Fruit fly (Drosophila melanogaster) whole organism, larva: ENCODE measurements around the gene CG6696.

Source experiments
- noc ChIP-seq: fragments of 200-800 bp; sonication (Bioruptor generic); optimal IDR thresholded peaks from 3 replicates; lab custom pipeline; 2019; ENCODE audit warnings: missing biosample characterization, mild to moderate bottlenecking, missing genetic modification characterization, moderate library complexity

The CG6696 gene

DNA sequence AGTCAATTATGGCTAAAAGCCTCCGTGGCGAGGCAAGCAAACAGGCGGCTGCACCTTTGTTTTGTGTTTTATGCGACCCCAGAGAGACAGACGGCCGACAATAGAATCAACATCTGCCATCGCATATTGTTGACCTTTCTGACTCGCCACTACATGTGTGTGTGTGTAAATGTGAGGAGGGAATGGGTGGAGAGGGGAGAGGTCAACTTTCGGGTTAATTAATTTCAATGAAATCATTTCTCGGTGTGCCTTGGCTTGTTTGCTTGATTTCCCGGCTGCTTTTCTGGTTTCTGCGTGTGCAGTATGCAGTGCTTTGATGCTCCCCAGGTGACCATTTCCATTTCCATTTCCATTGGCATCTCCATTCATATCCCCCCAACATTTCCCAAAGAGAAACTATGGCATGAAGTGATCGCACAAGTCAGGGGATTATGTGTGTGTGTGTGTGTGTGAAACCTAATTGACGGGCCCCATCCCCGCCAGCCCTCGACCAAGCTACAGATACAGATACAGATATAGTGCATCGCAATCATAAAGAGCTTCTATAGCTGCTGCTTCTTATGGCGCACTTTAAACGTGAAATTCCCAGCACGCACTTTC lies 18.8 kb downstream of the CG6696 start:
- TF ChIP-seq noc (tag; lab: Kevin White, UChicago) = no peak

DNA sequence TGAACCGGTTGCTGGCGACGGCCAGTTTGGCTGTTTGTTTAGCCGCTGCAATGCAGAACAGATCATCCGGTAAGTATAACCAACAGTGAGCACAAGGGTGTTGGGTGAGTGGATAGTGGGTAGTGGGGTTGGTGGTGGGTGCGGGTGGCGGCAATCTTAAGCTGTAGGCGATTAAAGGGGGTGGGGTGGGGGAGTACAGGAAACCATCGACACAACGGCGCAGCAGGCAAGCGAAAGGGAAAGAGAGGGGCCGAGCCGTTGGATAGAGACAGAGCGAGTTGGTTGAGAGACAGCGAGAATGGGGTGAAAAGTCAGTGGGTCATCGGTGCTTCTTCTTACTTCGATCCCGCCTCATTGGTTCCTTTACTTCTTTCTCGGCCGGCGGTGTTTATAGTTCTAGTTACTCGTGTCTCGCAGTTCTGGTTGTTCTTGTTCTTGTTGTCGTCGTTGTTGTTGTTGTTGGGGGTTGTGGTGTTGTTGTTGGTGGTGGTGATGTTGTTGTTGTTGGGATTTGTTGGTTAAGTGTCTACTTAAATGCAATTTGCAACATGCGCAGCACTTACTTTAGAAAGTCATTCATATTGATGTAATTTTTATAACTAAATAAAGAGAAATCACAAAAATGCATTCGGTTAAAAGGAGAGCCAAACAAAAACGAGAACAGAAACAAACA lies 25.5 kb downstream of the CG6696 start:
- no peak for TF ChIP-seq noc (tag; lab: Kevin White, UChicago)

DNA sequence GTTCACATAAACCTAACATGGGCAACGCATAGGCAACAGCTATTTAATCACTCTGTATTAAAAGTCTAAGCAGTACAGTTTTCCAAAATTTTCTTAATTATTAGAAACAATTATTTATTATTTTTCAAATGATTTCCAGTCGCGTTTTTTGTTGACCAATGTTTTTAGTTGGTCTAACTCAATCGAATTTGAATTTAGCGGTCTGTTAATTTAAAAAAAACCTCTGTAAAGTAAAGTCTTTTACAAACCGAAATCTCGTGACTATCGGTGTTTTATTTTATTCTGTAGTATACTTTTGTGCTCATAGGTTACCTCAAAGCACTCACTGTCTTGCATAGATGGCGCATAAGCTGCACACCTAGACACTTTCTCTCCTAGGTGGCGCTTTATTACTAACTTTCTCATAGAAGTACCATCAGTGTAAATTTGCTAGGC lies 26.8 kb downstream of the CG6696 start:
- no peak for TF ChIP-seq noc (tag; lab: Kevin White, UChicago)

DNA sequence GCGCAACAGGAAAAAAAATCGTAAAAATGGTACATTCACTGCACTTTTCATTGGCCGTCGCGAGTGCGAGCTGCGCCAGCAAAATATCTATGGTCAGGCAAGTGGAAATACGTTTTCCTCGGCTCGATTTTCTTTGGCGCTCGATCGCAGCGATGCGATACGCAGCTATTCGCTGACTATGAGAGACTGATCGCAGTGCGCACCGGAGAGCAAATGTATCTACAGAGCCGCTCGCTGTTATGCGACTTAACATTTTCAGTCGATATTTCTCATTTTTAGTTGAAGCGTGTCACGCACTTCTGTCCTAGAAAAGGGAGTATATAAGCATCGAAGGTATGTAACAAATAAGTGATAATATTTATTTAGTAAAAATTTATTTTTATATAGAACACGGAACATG lies 27.2 kb downstream of the CG6696 start, which contains the start of gene wgn:
Gene wgn, minus strand, starts transcription at position 193 of the 400 bp plus-strand sequence.
- no peak for TF ChIP-seq noc (tag; lab: Kevin White, UChicago)

DNA sequence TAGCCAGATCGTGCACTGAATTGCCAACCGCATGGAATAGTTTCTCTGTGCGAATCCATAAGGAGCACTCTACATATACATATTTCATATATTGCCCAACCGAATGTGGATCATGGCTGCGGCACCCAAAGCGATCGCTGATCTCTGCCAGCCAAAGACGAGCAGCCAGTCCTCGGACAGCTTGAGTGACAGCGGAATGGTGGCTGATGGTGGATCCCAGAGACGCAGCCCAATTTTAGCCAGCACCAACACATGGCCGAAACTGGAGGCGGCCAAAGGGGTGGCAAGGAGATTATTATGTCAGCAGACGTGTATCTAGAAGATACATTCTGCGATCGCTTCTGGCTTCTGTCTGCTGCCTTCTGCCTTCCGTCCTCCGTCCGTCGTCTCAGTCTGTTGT lies 31.0 kb downstream of the CG6696 start:
- no peak for TF ChIP-seq noc (tag; lab: Kevin White, UChicago)

DNA sequence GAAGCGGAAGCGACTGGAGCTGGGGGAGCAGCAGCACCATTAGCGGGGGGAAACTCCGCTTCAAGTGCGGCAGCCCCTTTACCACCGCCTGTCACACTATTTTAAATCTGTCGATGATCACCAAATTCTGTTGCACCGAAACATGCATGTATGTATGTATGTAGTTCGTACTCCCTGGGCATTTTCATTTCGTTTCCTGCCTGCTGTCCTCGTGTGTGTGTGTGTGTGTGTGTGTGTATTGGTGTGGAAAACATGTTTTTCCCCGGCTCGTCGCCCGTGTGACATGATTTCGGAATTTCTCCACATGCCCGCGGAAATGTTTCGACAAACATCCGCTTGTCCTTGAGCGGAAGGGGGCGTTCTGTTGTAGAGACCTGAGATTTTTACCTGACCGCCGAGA lies 35.0 kb downstream of the CG6696 start:
- no peak for TF ChIP-seq noc (tag; lab: Kevin White, UChicago)

DNA sequence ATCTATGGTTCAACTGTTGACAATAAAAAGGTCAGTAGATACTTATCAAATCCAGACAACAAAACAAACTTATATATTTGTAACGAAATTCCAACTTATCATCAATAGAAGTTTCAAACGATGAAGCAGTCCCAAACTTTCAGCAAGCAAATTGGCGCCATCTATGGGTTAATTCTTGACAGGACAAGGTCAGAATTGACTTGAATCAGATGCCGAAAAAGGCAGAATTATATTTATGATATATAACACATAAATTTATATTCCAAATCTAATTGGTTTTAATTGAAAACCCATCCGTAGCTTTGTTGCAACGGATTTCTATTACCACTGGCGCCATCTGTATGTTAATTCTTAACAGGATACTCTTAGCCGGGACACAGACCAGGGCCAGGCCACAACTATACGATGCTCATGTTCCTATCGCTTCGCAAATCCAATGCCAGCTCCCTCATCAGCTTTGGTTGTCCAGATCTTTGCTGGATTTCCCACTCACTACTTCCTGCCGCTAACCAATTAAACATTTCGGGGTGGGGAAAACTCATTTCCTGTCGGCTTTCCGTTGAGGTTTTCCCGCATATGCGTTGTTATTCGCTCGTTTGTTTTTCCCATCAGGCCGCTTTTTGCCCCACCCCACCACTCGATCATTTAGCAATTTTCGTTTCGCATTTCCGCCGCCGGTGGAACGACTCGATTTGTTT lies 40.2 kb downstream of the CG6696 start:
- no peak for TF ChIP-seq noc (tag; lab: Kevin White, UChicago)

DNA sequence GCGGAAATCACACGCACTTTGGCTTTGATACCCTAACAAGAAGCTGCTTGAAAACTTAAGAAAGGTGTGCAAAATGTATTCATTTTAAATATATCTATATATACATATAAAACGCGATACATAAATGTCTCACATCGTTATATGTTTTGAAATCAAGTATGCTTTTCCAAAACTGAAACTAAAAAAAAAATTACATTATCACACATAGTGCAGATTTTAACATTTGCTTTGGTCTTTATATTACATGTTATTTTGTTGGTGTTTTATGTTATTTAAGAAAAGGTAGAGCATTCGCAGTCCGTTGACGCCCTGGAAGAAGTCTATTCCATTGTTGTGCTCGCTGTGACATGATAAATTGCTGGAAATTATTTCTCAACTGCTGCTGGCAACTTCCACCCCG lies 43.8 kb downstream of the CG6696 start:
- TF ChIP-seq noc (tag; lab: Kevin White, UChicago) = no peak

DNA sequence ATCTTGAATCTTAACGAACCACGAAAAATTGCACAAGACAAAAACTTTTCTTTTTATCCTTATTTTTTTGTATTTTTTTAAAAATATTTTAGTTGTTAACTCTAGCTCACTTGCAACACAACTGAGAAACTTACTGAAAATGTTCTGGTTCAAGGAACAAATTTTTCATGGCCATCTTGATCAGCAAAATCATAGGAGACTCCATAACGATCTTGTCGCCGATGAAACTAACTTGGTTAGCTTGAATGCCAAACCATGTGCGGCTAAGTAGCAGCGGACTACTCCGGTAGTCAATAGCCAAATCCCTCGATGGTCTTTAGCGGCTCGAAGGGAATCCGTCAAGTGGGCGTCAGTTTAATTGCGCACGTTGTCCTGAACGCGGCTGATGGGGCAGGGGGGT lies 44.5 kb downstream of the CG6696 start, which contains the start of gene CG15040:
Gene CG15040, minus strand, starts transcription at position 101 of the 400 bp plus-strand sequence.
- TF ChIP-seq noc (tag; lab: Kevin White, UChicago) = no peak

DNA sequence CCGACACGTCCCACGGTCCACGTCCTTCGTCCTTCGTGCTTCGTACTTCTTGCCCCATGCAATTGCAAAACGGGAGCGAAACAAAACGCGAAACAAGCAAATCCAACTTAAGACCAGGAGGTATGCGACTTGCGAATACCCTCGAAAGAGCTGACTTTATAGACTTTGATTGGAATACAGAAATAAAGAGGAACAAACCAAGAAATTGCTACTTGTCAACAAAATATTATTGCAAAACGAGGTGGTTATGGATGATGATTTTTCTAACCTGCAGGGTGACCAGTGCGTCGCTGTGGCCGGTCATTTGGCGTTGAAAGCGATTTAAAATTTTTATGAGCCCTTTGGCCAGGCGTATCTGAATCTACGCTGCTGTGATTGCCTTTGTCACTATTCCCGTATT lies 48.5 kb downstream of the CG6696 start:
- no peak for TF ChIP-seq noc (tag; lab: Kevin White, UChicago)
